Fruit fly (Drosophila melanogaster) whole organism, embryonic: ENCODE data around the gene CG3815.
A peak's percentile ranks its signal among the peaks of the same experiment; 100 is the strongest.

Experiments used
- Adf1 ChIP-seq: fragments of 200-800 bp; sonication (Bioruptor generic); IDR thresholded peaks from 2 replicates; pipeline ENCODE4 v1.3.6; 2022; ENCODE audit warnings: missing biosample characterization, missing genetic modification characterization
- CG10366 ChIP-seq: fragments of 200-800 bp; sonication (Bioruptor generic); IDR thresholded peaks from 2 replicates; pipeline ENCODE4 v1.3.6; 2022; ENCODE audit warnings: missing biosample characterization, missing genetic modification characterization
- CG10979 ChIP-seq: fragments of 200-800 bp; sonication (Bioruptor generic); optimal IDR thresholded peaks from 2 replicates; lab custom pipeline; 2018; ENCODE audit warnings: missing biosample characterization, mild to moderate bottlenecking, missing genetic modification characterization, moderate library complexity
- CG11247 ChIP-seq: fragments of 200-800 bp; sonication (Bioruptor generic); IDR thresholded peaks from 2 replicates; pipeline ENCODE4 v1.3.6; 2022; ENCODE audit warnings: missing biosample characterization, missing genetic modification characterization
- CG12219 ChIP-seq: fragments of 200-800 bp; sonication (Bioruptor generic); optimal IDR thresholded peaks from 3 replicates; lab custom pipeline; 2018; ENCODE audit warnings: missing biosample characterization, mild to moderate bottlenecking, missing genetic modification characterization
- CG13287 ChIP-seq: fragments of 200-800 bp; sonication (Bioruptor generic); IDR thresholded peaks from 2 replicates; pipeline ENCODE4 v1.3.6; 2022; ENCODE audit warnings: missing biosample characterization, missing genetic modification characterization; ENCODE audit not compliant: partially characterized antibody
- CG13296 ChIP-seq: fragments of 200-800 bp; sonication (Bioruptor generic); optimal IDR thresholded peaks from 3 replicates; lab custom pipeline; 2018; ENCODE audit warnings: missing biosample characterization, mild to moderate bottlenecking, missing genetic modification characterization
- CG13894 ChIP-seq: fragments of 200-800 bp; sonication (Bioruptor generic); optimal IDR thresholded peaks from 3 replicates; lab custom pipeline; 2018; ENCODE audit warnings: missing biosample characterization, mild to moderate bottlenecking, missing genetic modification characterization, moderate library complexity
- CG14014 ChIP-seq: fragments of 200-800 bp; sonication (Bioruptor generic); IDR thresholded peaks from 2 replicates; pipeline ENCODE4 v1.3.6; 2022; ENCODE audit warnings: missing biosample characterization, missing genetic modification characterization
- CG14441 ChIP-seq: fragments of 200-800 bp; sonication (Bioruptor generic); IDR thresholded peaks from 2 replicates; pipeline ENCODE4 v1.3.6; 2022; ENCODE audit warnings: missing biosample characterization, missing genetic modification characterization
- CG14667 ChIP-seq: fragments of 200-800 bp; sonication (Bioruptor generic); IDR thresholded peaks from 2 replicates; pipeline ENCODE4 v1.3.6; 2022; ENCODE audit warnings: missing biosample characterization, missing genetic modification characterization
- CG17186 ChIP-seq: fragments of 200-800 bp; sonication (Bioruptor generic); optimal IDR thresholded peaks from 3 replicates; lab custom pipeline; 2017; ENCODE audit warnings: missing biosample characterization, missing genetic modification reagents, missing genetic modification characterization
- CG17359 ChIP-seq: fragments of 200-800 bp; sonication (Bioruptor generic); optimal IDR thresholded peaks from 3 replicates; lab custom pipeline; 2018; ENCODE audit warnings: missing biosample characterization, mild to moderate bottlenecking, missing genetic modification characterization, moderate library complexity
- CG17385 ChIP-seq: fragments of 200-800 bp; sonication (Bioruptor generic); optimal IDR thresholded peaks from 3 replicates; lab custom pipeline; 2018; ENCODE audit warnings: missing biosample characterization, mild to moderate bottlenecking, missing genetic modification characterization
- CG30403 ChIP-seq: fragments of 200-800 bp; sonication (Bioruptor generic); optimal IDR thresholded peaks from 3 replicates; lab custom pipeline; 2016; ENCODE audit warnings: missing biosample characterization, missing genetic modification characterization
- CG30431 ChIP-seq: fragments of 200-800 bp; sonication (Bioruptor generic); optimal IDR thresholded peaks from 2 replicates; lab custom pipeline; 2017; ENCODE audit warnings: missing biosample characterization, missing genetic modification characterization
- CG31388 ChIP-seq: fragments of 200-800 bp; sonication (Bioruptor generic); optimal IDR thresholded peaks from 2 replicates; lab custom pipeline; 2016; ENCODE audit warnings: missing biosample characterization, missing genetic modification characterization
- CG32767 ChIP-seq: fragments of 200-800 bp; sonication (Bioruptor generic); IDR thresholded peaks from 2 replicates; pipeline ENCODE4 v1.3.6; 2022; ENCODE audit warnings: missing biosample characterization, missing genetic modification characterization
- CG33557 ChIP-seq: fragments of 200-800 bp; sonication (Bioruptor generic); optimal IDR thresholded peaks from 2 replicates; lab custom pipeline; 2019; ENCODE audit warnings: missing biosample characterization, mild to moderate bottlenecking, missing genetic modification characterization, moderate library complexity
- CG3726 ChIP-seq: fragments of 200-800 bp; sonication (Bioruptor generic); IDR thresholded peaks from 3 replicates; pipeline ENCODE4, ENCODE4 v1.3.6; 2022; ENCODE audit warnings: missing biosample characterization, missing genetic modification characterization
- CG4360 ChIP-seq: fragments of 200-800 bp; sonication (Bioruptor generic); IDR thresholded peaks from 2 replicates; pipeline ENCODE4 v1.3.6; 2022; ENCODE audit warnings: missing biosample characterization, missing genetic modification characterization
- CG4730 ChIP-seq: fragments of 200-800 bp; sonication (Bioruptor generic); IDR thresholded peaks from 2 replicates; pipeline ENCODE4 v1.3.6; 2022; ENCODE audit warnings: missing biosample characterization, missing genetic modification characterization
- CTCF ChIP-seq: fragments of 200-800 bp; sonication (Bioruptor generic); optimal IDR thresholded peaks from 2 replicates; lab custom pipeline; 2017; ENCODE audit warnings: missing biosample characterization, mild to moderate bottlenecking, missing genetic modification characterization, moderate library complexity
- Deaf1 ChIP-seq: fragments of 200-800 bp; optimal IDR thresholded peaks from 3 replicates; lab custom pipeline; 2019; ENCODE audit warnings: missing biosample characterization, mild to moderate bottlenecking, missing genetic modification characterization, moderate library complexity
- Hmr ChIP-seq: fragments of 200-800 bp; sonication (Bioruptor generic); optimal IDR thresholded peaks from 3 replicates; lab custom pipeline; 2017; ENCODE audit warnings: mild to moderate bottlenecking, missing biosample characterization, missing genetic modification reagents, missing genetic modification characterization
- Hr78 ChIP-seq, 2 experiments: fragments of 200-800 bp in 1 of 2; fragments of >200 bp in 1 of 2; sonication (Bioruptor generic) in 1 of 2; optimal IDR thresholded peaks; 2 replicates each; lab custom pipeline; 2017 to 2019; ENCODE audit warnings: missing biosample characterization in 2 of 2, missing genetic modification characterization in 2 of 2, mild to moderate bottlenecking in 1 of 2, moderate library complexity in 1 of 2
- Kr ChIP-seq: fragments of 200-800 bp; sonication (Bioruptor generic); optimal IDR thresholded peaks from 2 replicates; lab custom pipeline; 2017; ENCODE audit warnings: missing biosample characterization, mild to moderate bottlenecking, missing genetic modification characterization
- Ptx1 ChIP-seq: fragments of 200-800 bp; sonication (Bioruptor generic); IDR thresholded peaks from 2 replicates; pipeline ENCODE4 v1.3.6; 2022; ENCODE audit warnings: missing biosample characterization, missing genetic modification characterization
- Usf ChIP-seq: fragments of 200-800 bp; sonication (Bioruptor generic); optimal IDR thresholded peaks from 2 replicates; lab custom pipeline; 2017; ENCODE audit warnings: missing genotype, missing biosample characterization, missing genetic modification characterization
- YL-1 ChIP-seq: fragments of 200-800 bp; sonication (Bioruptor generic); optimal IDR thresholded peaks from 3 replicates; lab custom pipeline; 2017; ENCODE audit warnings: missing biosample characterization, mild to moderate bottlenecking, missing genetic modification characterization
- caup ChIP-seq: fragments of 200-800 bp; sonication (Bioruptor generic); optimal IDR thresholded peaks from 3 replicates; lab custom pipeline; 2017; ENCODE audit warnings: missing biosample characterization, mild to moderate bottlenecking, missing genetic modification characterization, moderate library complexity; ENCODE audit not compliant: severe bottlenecking
- corto ChIP-seq: fragments of 200-800 bp; sonication (Bioruptor generic); optimal IDR thresholded peaks from 2 replicates; lab custom pipeline; 2016; ENCODE audit warnings: missing biosample characterization, mild to moderate bottlenecking, missing genetic modification characterization, moderate library complexity
- cwo ChIP-seq: fragments of 200-800 bp; sonication (Bioruptor generic); optimal IDR thresholded peaks from 3 replicates; lab custom pipeline; 2017; ENCODE audit warnings: missing biosample characterization, missing genetic modification characterization, mild to moderate bottlenecking, moderate library complexity, missing genetic modification reagents
- ems ChIP-seq: fragments of 200-800 bp; sonication (Bioruptor generic); optimal IDR thresholded peaks from 3 replicates; lab custom pipeline; 2016; ENCODE audit warnings: missing biosample characterization, missing genetic modification characterization
- gcm ChIP-seq: fragments of 200-800 bp; sonication (Bioruptor generic); optimal IDR thresholded peaks from 2 replicates; lab custom pipeline; 2019; ENCODE audit warnings: missing biosample characterization, mild to moderate bottlenecking, missing genetic modification characterization, moderate library complexity
- hbn ChIP-seq: fragments of 200-800 bp; sonication (Bioruptor generic); IDR thresholded peaks from 2 replicates; pipeline ENCODE4 v1.3.6; 2022; ENCODE audit warnings: missing biosample characterization, missing genetic modification characterization; ENCODE audit not compliant: partially characterized antibody
- hth ChIP-seq: fragments of >200 bp; optimal IDR thresholded peaks from 2 replicates; lab custom pipeline; 2017; ENCODE audit warnings: inconsistent platforms
- jigr1 ChIP-seq: fragments of 200-800 bp; sonication (Bioruptor generic); IDR thresholded peaks from 3 replicates; pipeline ENCODE4 v1.3.6; 2022; ENCODE audit warnings: missing biosample characterization, missing genetic modification characterization
- kay ChIP-seq: fragments of 200-800 bp; sonication (Bioruptor generic); optimal IDR thresholded peaks from 2 replicates; lab custom pipeline; 2016; ENCODE audit warnings: missing biosample characterization, missing genetic modification characterization
- maf-S ChIP-seq: fragments of 200-800 bp; sonication (Bioruptor generic); optimal IDR thresholded peaks from 2 replicates; lab custom pipeline; 2016; ENCODE audit warnings: missing biosample characterization, missing genetic modification characterization
- nau ChIP-seq: fragments of 200-800 bp; sonication (Bioruptor generic); optimal IDR thresholded peaks from 3 replicates; lab custom pipeline; 2017; ENCODE audit warnings: missing biosample characterization, mild to moderate bottlenecking, missing genetic modification characterization, missing genetic modification reagents
- nom ChIP-seq: fragments of 200-800 bp; sonication (Bioruptor generic); optimal IDR thresholded peaks from 2 replicates; lab custom pipeline; 2017; ENCODE audit warnings: missing biosample characterization, missing genetic modification characterization, mild to moderate bottlenecking, moderate library complexity, missing genetic modification reagents
- pb ChIP-seq: fragments of 200-800 bp; sonication (Bioruptor generic); optimal IDR thresholded peaks from 3 replicates; lab custom pipeline; 2016; ENCODE audit warnings: missing biosample characterization, missing genetic modification characterization
- prd ChIP-seq, 3 experiments: fragments of >200 bp in 2 of 3; fragments of 200-800 bp in 1 of 3; sonication (Bioruptor generic) in 1 of 3; optimal IDR thresholded peaks in 2 of 3; IDR thresholded peaks in 1 of 3; 2 replicates in 2 of 3; 3 replicates in 1 of 3; pipeline versions ENCODE4 v1.3.6 to Lab custom; 2017 to 2022; ENCODE audit warnings: missing biosample characterization in 1 of 3, missing genetic modification characterization in 1 of 3
- pum ChIP-seq: fragments of 200-800 bp; sonication (Bioruptor generic); optimal IDR thresholded peaks from 2 replicates; lab custom pipeline; 2016; ENCODE audit warnings: missing biosample characterization, missing genetic modification characterization
- ro ChIP-seq: fragments of 200-800 bp; sonication (Bioruptor generic); IDR thresholded peaks from 2 replicates; pipeline ENCODE4 v1.3.6; 2022; ENCODE audit warnings: missing biosample characterization, missing genetic modification characterization
- salm ChIP-seq: fragments of 200-800 bp; sonication (Bioruptor generic); optimal IDR thresholded peaks from 2 replicates; lab custom pipeline; 2018; ENCODE audit warnings: missing biosample characterization, mild to moderate bottlenecking, missing genetic modification characterization
- ssp ChIP-seq: fragments of 200-800 bp; sonication (Bioruptor generic); IDR thresholded peaks from 2 replicates; pipeline ENCODE4 v1.3.6; 2022; ENCODE audit warnings: missing biosample characterization, missing genetic modification characterization
- tap ChIP-seq: fragments of 200-800 bp; optimal IDR thresholded peaks from 3 replicates; lab custom pipeline; 2019; ENCODE audit warnings: missing biosample characterization, mild to moderate bottlenecking, missing genetic modification characterization, moderate library complexity
- ttk ChIP-seq: fragments of 200-800 bp; sonication (Bioruptor generic); IDR thresholded peaks from 2 replicates; pipeline ENCODE4 v2.1.2; 2022; ENCODE audit warnings: missing biosample characterization, missing genetic modification characterization

Gene CG3815

dm6 chrX:6295129-6295539 lies at the start of gene CG3815, which contains the start of gene CG15891 (continued):
- TF ChIP-seq maf-S (GFP tag; lab: Kevin White, UChicago) (peak; percentile 30), caup (GFP tag; lab: Kevin White, UChicago) (no peak), pum (peak; percentile 57), CG14441 (GFP tag; lab: Robert Waterston, UW) (peak; percentile 48; the same call in 1 of the 2 replicates), CG10979 (tag; lab: Kevin White, UChicago) (peak; percentile 48), Ptx1 (peak; percentile 72), nom (GFP tag; lab: Kevin White, UChicago) (peak; percentile 12), Hmr (GFP tag; lab: Kevin White, UChicago) (no peak), CG12219 (GFP tag; lab: Kevin White, UChicago) (no peak), CG30431 (GFP tag; lab: Kevin White, UChicago) (peak; percentile 38), CG14014 (peak; percentile 58), ttk (GFP tag; lab: Robert Waterston, UW) (no peak), CG13296 (GFP tag; lab: Kevin White, UChicago) (no peak), Kr (no peak), Deaf1 (tag; lab: Kevin White, UChicago) (no peak), prd (optimal IDR thresholded peaks at IDR 0.05; lab: Kevin White, UChicago) (no peak), prd (GFP tag; IDR thresholded peaks at IDR 0.05; lab: Robert Waterston, UW) (peak; percentile 71), CG4730 (GFP tag; lab: Robert Waterston, UW) (peak; percentile 31; the same call in 1 of the 2 replicates), CG33557 (peak; percentile 61), CTCF (GFP tag; lab: Kevin White, UChicago) (peak; percentile 2), CG11247 (no peak), ems (no peak), corto (no peak), CG17359 (tag; lab: Kevin White, UChicago) (peak; percentile 25), CG14667 (no peak), CG32767 (GFP tag; lab: Robert Waterston, UW) (0 out of 2 replicates have a peak, but pooled peaks have one; percentile 28), CG3726 (GFP tag; lab: Robert Waterston, UW) (no peak), nau (GFP tag; lab: Kevin White, UChicago) (no peak), YL-1 (GFP tag; lab: Kevin White, UChicago) (peak; percentile 60), CG31388 (GFP tag; lab: Kevin White, UChicago) (no peak), CG17385 (GFP tag; lab: Kevin White, UChicago) (no peak), CG17186 (peak; percentile 95), ro (GFP tag; lab: Robert Waterston, UW) (no peak), pb (GFP tag; lab: Kevin White, UChicago) (peak; percentile 9), Hr78 (GFP tag; optimal IDR thresholded peaks at IDR 0.05; lab: Kevin White, UChicago) (no peak), gcm (GFP tag; lab: Kevin White, UChicago) (peak; percentile 3), CG4360 (GFP tag; lab: Robert Waterston, UW) (no peak), salm (tag; lab: Kevin White, UChicago) (no peak), CG30403 (GFP tag; lab: Kevin White, UChicago) (peak; percentile 61), cwo (GFP tag; lab: Kevin White, UChicago) (no peak), Usf (GFP tag; lab: Kevin White, UChicago) (no peak), CG13894 (peak; percentile 57), hbn (GFP tag; lab: Robert Waterston, UW) (no peak; the same call in 1 of the 2 replicates), CG10366 (peak; percentile 43; the same call in 1 of the 2 replicates), Adf1 (GFP tag; lab: Robert Waterston, UW) (peak; percentile 28; the same call in 1 of the 2 replicates), hth (no peak), tap (tag; lab: Kevin White, UChicago) (no peak), ssp (peak; percentile 71), CG13287 (GFP tag; lab: Robert Waterston, UW) (peak; percentile 51; the same call in 1 of the 2 replicates), kay (GFP tag; lab: Kevin White, UChicago) (no peak), jigr1 (GFP tag; lab: Robert Waterston, UW) (0 out of 3 replicates have a peak, but pooled peaks have one; percentile 32)
